Fruit fly (Drosophila melanogaster) whole organism, adult: ENCODE results near the gene tup.

Source experiments
- CG12768 ChIP-seq: fragments of 200-800 bp; sonication (Bioruptor generic); optimal IDR thresholded peaks from 2 replicates; lab custom pipeline; 2017; ENCODE audit warnings: missing biosample characterization, missing genetic modification characterization, mild to moderate bottlenecking, moderate library complexity, missing genetic modification reagents
- CG33017 ChIP-seq: fragments of 200-800 bp; sonication (Bioruptor generic); optimal IDR thresholded peaks from 2 replicates; lab custom pipeline; 2018; ENCODE audit warnings: missing biosample characterization, mild to moderate bottlenecking, missing genetic modification characterization, moderate library complexity
- CG5204 ChIP-seq: fragments of 200-800 bp; sonication (Bioruptor generic); optimal IDR thresholded peaks from 2 replicates; lab custom pipeline; 2016; ENCODE audit warnings: missing biosample characterization, missing genetic modification characterization
- CG7045 ChIP-seq: fragments of 200-800 bp; sonication (Bioruptor generic); optimal IDR thresholded peaks from 2 replicates; lab custom pipeline; 2017; ENCODE audit warnings: missing biosample characterization, mild to moderate bottlenecking, missing genetic modification characterization
- Clk ChIP-seq: fragments of 200-800 bp; sonication (Bioruptor generic); optimal IDR thresholded peaks from 2 replicates; lab custom pipeline; 2017; ENCODE audit warnings: missing biosample characterization, missing genetic modification characterization
- Crg-1 ChIP-seq: fragments of 200-800 bp; sonication (Bioruptor generic); optimal IDR thresholded peaks from 2 replicates; lab custom pipeline; 2016; ENCODE audit warnings: missing biosample characterization, missing genetic modification characterization
- Mnt ChIP-seq: fragments of 200-800 bp; sonication (Bioruptor generic); optimal IDR thresholded peaks from 2 replicates; lab custom pipeline; 2016; ENCODE audit warnings: missing biosample characterization, mild to moderate bottlenecking, missing genetic modification characterization
- bab1 ChIP-seq: fragments of 200-800 bp; sonication (Bioruptor generic); optimal IDR thresholded peaks from 3 replicates; lab custom pipeline; 2019; ENCODE audit warnings: missing biosample characterization, mild to moderate bottlenecking, missing genetic modification characterization, moderate library complexity
- cic ChIP-seq: fragments of 200-800 bp; sonication (Bioruptor generic); optimal IDR thresholded peaks from 2 replicates; lab custom pipeline; 2017; ENCODE audit warnings: missing biosample characterization, mild to moderate bottlenecking, missing genetic modification characterization, moderate library complexity
- cnc ChIP-seq, 2 experiments: fragments of >200 bp; optimal IDR thresholded peaks; 2 replicates each; lab custom pipeline; 2017
- kay ChIP-seq: fragments of 200-800 bp; sonication (Bioruptor generic); peaks from one replicate; lab custom pipeline; 2016; ENCODE audit warnings: missing biosample characterization, missing genetic modification characterization, borderline replicate concordance
- tj ChIP-seq: fragments of 200-800 bp; sonication (Bioruptor generic); optimal IDR thresholded peaks from 3 replicates; lab custom pipeline; 2017; ENCODE audit warnings: missing biosample characterization, mild to moderate bottlenecking, missing genetic modification characterization, moderate library complexity
- toe ChIP-seq: fragments of 200-800 bp; sonication (Bioruptor generic); optimal IDR thresholded peaks from 2 replicates; lab custom pipeline; 2016; ENCODE audit warnings: missing biosample characterization, missing genetic modification characterization

tup gene

dm6 chr2L:18810960-18811642 is 70.0 kb downstream of the tup start, which contains the start of the genes CG10570 and CG42502:
TSS of gene CG10570 (minus strand) at chr2L:18811252.
TSS of gene CG42502 (minus strand) at chr2L:18811252.
- no peak for TF ChIP-seq CG33017 (tag; lab: Kevin White, UChicago)
- TF ChIP-seq cic (GFP tag; lab: Kevin White, UChicago) = no peak
- TF ChIP-seq CG7045 (GFP tag; lab: Kevin White, UChicago) = no peak
- TF ChIP-seq tj (GFP tag; lab: Kevin White, UChicago) = no peak
- no peak for TF ChIP-seq CG12768 (GFP tag; lab: Kevin White, UChicago)
- TF ChIP-seq bab1 (GFP tag; lab: Kevin White, UChicago) = no peak
- TF ChIP-seq Crg-1 (GFP tag; lab: Kevin White, UChicago) = no peak
- TF ChIP-seq cnc (optimal IDR thresholded peaks at IDR 0.05; lab: Kevin White, UChicago) = no peak
- no peak for TF ChIP-seq Mnt (GFP tag; lab: Kevin White, UChicago)
- no peak for TF ChIP-seq toe
- no peak for TF ChIP-seq kay
- TF ChIP-seq Clk (GFP tag; lab: Kevin White, UChicago) = no peak
- TF ChIP-seq CG5204 (GFP tag; lab: Kevin White, UChicago) = no peak
